Worm (Caenorhabditis elegans): ENCODE measurements around the gene dig-1.

- no peak for TF ChIP-seq ama-1 (optimal IDR thresholded peaks at IDR 0.05)
- TF ChIP-seq sea-1 (GFP tag; conservative IDR thresholded peaks at IDR 0.05) = 0 out of 2 replicates have a peak, but pooled peaks have one; percentile 36
- TF ChIP-seq tbx-11 (GFP tag; IDR thresholded peaks at IDR 0.05) = no peak
- no peak for TF ChIP-seq ets-7 (tag; optimal IDR thresholded peaks at IDR 0.05)
- 0 out of 2 replicates have a peak, but pooled peaks have one; percentile 29 for TF ChIP-seq tbx-37 (GFP tag; conservative IDR thresholded peaks at IDR 0.05)
- peak; percentile 81 for TF ChIP-seq pes-1 (GFP tag; IDR thresholded peaks at IDR 0.05)
- peak; percentile 41; the same call in 1 of the 2 replicates for TF ChIP-seq flt-1 (GFP tag; IDR thresholded peaks at IDR 0.05)
- TF ChIP-seq hmg-4 (GFP tag; optimal IDR thresholded peaks at IDR 0.05) = peak; percentile 74
- TF ChIP-seq scrt-1 (GFP tag; IDR thresholded peaks at IDR 0.05) = peak; percentile 63; the same call in 1 of the 2 replicates
Measured at ce11 chrIII:6805397-6805796, 59.3 kb downstream of the dig-1 start.
